Worm (Caenorhabditis elegans) whole organism, L4 larva: ENCODE data around the gene K01A12.2.

Experiments used
- F10B5.3 ChIP-seq: sonication (generic microtip); optimal IDR thresholded peaks from 2 replicates; lab custom pipeline; 2016; ENCODE audit warnings: mild to moderate bottlenecking, missing genetic modification characterization, missing compliant biosample characterization
- F26F4.8 ChIP-seq: fragments of 200-800 bp; sonication (Bioruptor generic); conservative IDR thresholded peaks from 2 replicates; pipeline ENCODE4 v1.3.6; 2022; ENCODE audit warnings: missing genetic modification characterization, missing compliant biosample characterization
- F37D6.2 ChIP-seq: sonication (generic microtip); optimal IDR thresholded peaks from 2 replicates; lab custom pipeline; 2016; ENCODE audit warnings: mild to moderate bottlenecking, missing genetic modification characterization, missing compliant biosample characterization
- Y105C5A.15 ChIP-seq: fragments of 200-800 bp; sonication (Bioruptor generic); IDR thresholded peaks from 2 replicates; pipeline ENCODE4 v1.3.6; 2022; ENCODE audit warnings: missing genetic modification characterization, missing compliant biosample characterization
- Y48G9A.11 ChIP-seq: fragments of 200-800 bp; sonication (Bioruptor generic); IDR thresholded peaks from 2 replicates; pipeline ENCODE4 v1.3.6; 2022; ENCODE audit warnings: missing genetic modification reagents, missing genetic modification characterization, missing compliant biosample characterization
- Y5F2A.4 ChIP-seq: fragments of 200-800 bp; sonication (Bioruptor generic); optimal IDR thresholded peaks from 2 replicates; lab custom pipeline; 2018; ENCODE audit warnings: mild to moderate bottlenecking, missing genetic modification characterization, missing compliant biosample characterization
- Y75B8A.6 ChIP-seq: fragments of 200-800 bp; sonication (Bioruptor generic); IDR thresholded peaks from 2 replicates; pipeline ENCODE4 v1.3.6; 2022; ENCODE audit warnings: missing genetic modification reagents, missing genetic modification characterization, missing compliant biosample characterization
- ZK337.2 ChIP-seq: fragments of 200-800 bp; sonication (Bioruptor generic); IDR thresholded peaks from 2 replicates; pipeline ENCODE4 v1.3.6; 2022; ENCODE audit warnings: missing genetic modification reagents, missing genetic modification characterization, missing compliant biosample characterization
- ama-1 ChIP-seq: fragments of 150-350 bp; optimal IDR thresholded peaks from 2 replicates; lab custom pipeline; 2014; ENCODE audit warnings: inconsistent platforms, mixed read lengths
- ceh-62 ChIP-seq: sonication (generic microtip); optimal IDR thresholded peaks from 2 replicates; lab custom pipeline; 2017; ENCODE audit warnings: missing biosample characterization, missing genetic modification characterization
- ctbp-1 ChIP-seq: fragments of 200-800 bp; sonication (Bioruptor generic); IDR thresholded peaks from 2 replicates; pipeline ENCODE4 v1.3.6; 2022; ENCODE audit warnings: missing genetic modification reagents, missing genetic modification characterization, missing compliant biosample characterization
- daf-8 ChIP-seq: fragments of 200-800 bp; sonication (Bioruptor generic); IDR thresholded peaks from 2 replicates; pipeline ENCODE4 v1.3.6; 2022; ENCODE audit warnings: missing genetic modification characterization, missing compliant biosample characterization
- dmd-8 ChIP-seq: fragments of 200-800 bp; sonication (Bioruptor generic); IDR thresholded peaks from 2 replicates; pipeline ENCODE4 v1.3.6; 2022; ENCODE audit warnings: missing genetic modification characterization, missing compliant biosample characterization
- dmd-9 ChIP-seq: fragments of 200-800 bp; sonication (Bioruptor generic); IDR thresholded peaks from 2 replicates; pipeline ENCODE4 v1.3.6; 2022; ENCODE audit warnings: missing genetic modification reagents, missing genetic modification characterization, missing compliant biosample characterization
- duxl-1 ChIP-seq: sonication (generic microtip); optimal IDR thresholded peaks from 2 replicates; lab custom pipeline; 2016; ENCODE audit warnings: mild to moderate bottlenecking, missing genetic modification characterization, moderate library complexity, missing compliant biosample characterization; ENCODE audit not compliant: poor library complexity
- egl-27 ChIP-seq: sonication (generic microtip); optimal IDR thresholded peaks from 3 replicates; lab custom pipeline; 2017; ENCODE audit warnings: missing biosample characterization, missing genetic modification reagents, missing genetic modification characterization
- egl-43 ChIP-seq: fragments of 200-800 bp; sonication (Bioruptor generic); IDR thresholded peaks from 2 replicates; pipeline ENCODE4 v1.3.6; 2022; ENCODE audit warnings: missing genetic modification reagents, missing genetic modification characterization, missing compliant biosample characterization
- fkh-10 ChIP-seq: fragments of 150-350 bp; optimal IDR thresholded peaks from 2 replicates; lab custom pipeline; 2014; ENCODE audit warnings: missing biosample characterization, missing genetic modification reagents, missing genetic modification characterization
- gei-8 ChIP-seq: fragments of 200-800 bp; sonication (Bioruptor generic); optimal IDR thresholded peaks from 2 replicates; lab custom pipeline; 2018; ENCODE audit warnings: mild to moderate bottlenecking, missing genetic modification characterization, missing compliant biosample characterization
- hmg-1.1 ChIP-seq: fragments of 200-800 bp; sonication (Bioruptor generic); IDR thresholded peaks from 2 replicates; pipeline ENCODE4 v1.3.6; 2022; ENCODE audit warnings: missing genetic modification reagents, missing genetic modification characterization, missing compliant biosample characterization
- jun-1 ChIP-seq: fragments of 150-350 bp; optimal IDR thresholded peaks from 2 replicates; lab custom pipeline; 2014; ENCODE audit warnings: missing biosample characterization, missing genetic modification reagents, missing genetic modification characterization
- lim-7 ChIP-seq: fragments of 200-800 bp; sonication (Bioruptor generic); IDR thresholded peaks from 2 replicates; pipeline ENCODE4 v1.3.6; 2022; ENCODE audit warnings: missing genetic modification characterization, missing compliant biosample characterization
- lin-13 ChIP-seq: fragments of 150-350 bp; optimal IDR thresholded peaks from 2 replicates; lab custom pipeline; 2014; ENCODE audit warnings: missing biosample characterization, missing genetic modification reagents, missing genetic modification characterization
- lir-3 ChIP-seq: sonication (generic microtip); optimal IDR thresholded peaks from 2 replicates; lab custom pipeline; 2016; ENCODE audit warnings: mild to moderate bottlenecking, missing genetic modification characterization, missing compliant biosample characterization
- lsy-2 ChIP-seq, 2 experiments: fragments of 150-350 bp in 1 of 2; sonication (generic microtip) in 1 of 2; optimal IDR thresholded peaks; 2 replicates each; lab custom pipeline; 2014 to 2017; ENCODE audit warnings: missing biosample characterization in 2 of 2, missing genetic modification characterization in 2 of 2
- madf-5 ChIP-seq, 2 experiments: fragments of 200-800 bp; sonication (Bioruptor generic); IDR thresholded peaks; 2 replicates each; pipeline ENCODE4 v1.3.6; 2022; ENCODE audit warnings: missing compliant biosample characterization in 2 of 2, missing genetic modification characterization in 2 of 2
- mdl-1 ChIP-seq, 2 experiments: fragments of 150-350 bp in 1 of 2; sonication (generic microtip) in 1 of 2; optimal IDR thresholded peaks; 2 replicates each; lab custom pipeline; 2014 to 2017; ENCODE audit warnings: missing biosample characterization in 2 of 2, missing genetic modification characterization in 2 of 2
- nhr-10 ChIP-seq: fragments of 150-350 bp; optimal IDR thresholded peaks from 2 replicates; lab custom pipeline; 2014; ENCODE audit warnings: missing biosample characterization, missing genetic modification characterization
- nhr-11 ChIP-seq: fragments of 150-350 bp; optimal IDR thresholded peaks from 2 replicates; lab custom pipeline; 2014; ENCODE audit warnings: missing biosample characterization, missing genetic modification characterization
- nhr-111 ChIP-seq: fragments of 200-800 bp; sonication (Bioruptor generic); optimal IDR thresholded peaks from 2 replicates; lab custom pipeline; 2018; ENCODE audit warnings: mild to moderate bottlenecking, missing genetic modification characterization, missing compliant biosample characterization
- nhr-28 ChIP-seq: fragments of 150-350 bp; optimal IDR thresholded peaks from 2 replicates; lab custom pipeline; 2014; ENCODE audit warnings: missing biosample characterization, missing genetic modification characterization
- nhr-41 ChIP-seq: fragments of 200-800 bp; sonication (Bioruptor generic); IDR thresholded peaks from 2 replicates; pipeline ENCODE4 v1.3.6; 2022; ENCODE audit warnings: missing genetic modification reagents, missing genetic modification characterization, missing compliant biosample characterization
- nhr-48 ChIP-seq: sonication (generic microtip); optimal IDR thresholded peaks from 2 replicates; lab custom pipeline; 2016; ENCODE audit warnings: mild to moderate bottlenecking, missing genetic modification characterization, missing compliant biosample characterization
- nhr-76 ChIP-seq: fragments of 150-350 bp; optimal IDR thresholded peaks from 2 replicates; lab custom pipeline; 2014; ENCODE audit warnings: missing biosample characterization, missing genetic modification characterization
- pha-4 ChIP-seq, 2 experiments: fragments of 150-350 bp in 1 of 2; fragments of 200-800 bp in 1 of 2; sonication (Bioruptor generic) in 1 of 2; IDR thresholded peaks in 1 of 2; optimal IDR thresholded peaks in 1 of 2; 2 replicates each; pipeline versions ENCODE4 v1.3.6 to Lab custom; 2014 to 2022; ENCODE audit warnings: missing genetic modification characterization in 2 of 2, missing genetic modification reagents in 2 of 2, missing biosample characterization in 1 of 2, missing compliant biosample characterization in 1 of 2
- php-3 ChIP-seq: fragments of 200-800 bp; sonication (Bioruptor generic); IDR thresholded peaks from 2 replicates; pipeline ENCODE4 v1.3.6; 2022; ENCODE audit warnings: missing genetic modification reagents, missing genetic modification characterization, missing compliant biosample characterization
- rbr-2 ChIP-seq: sonication (generic microtip); optimal IDR thresholded peaks from 2 replicates; lab custom pipeline; 2016; ENCODE audit warnings: missing genotype, missing genetic modification characterization, missing compliant biosample characterization
- set-16 ChIP-seq: fragments of 200-800 bp; sonication (Bioruptor generic); IDR thresholded peaks from 2 replicates; pipeline ENCODE4 v1.3.6; 2022; ENCODE audit warnings: missing genetic modification reagents, missing genetic modification characterization, missing compliant biosample characterization
- spr-3 ChIP-seq: fragments of 200-800 bp; sonication (Bioruptor generic); optimal IDR thresholded peaks from 2 replicates; lab custom pipeline; 2018; ENCODE audit warnings: mild to moderate bottlenecking, missing genetic modification characterization, missing compliant biosample characterization
- tag-97 ChIP-seq: fragments of 200-800 bp; sonication (Bioruptor generic); IDR thresholded peaks from 2 replicates; pipeline ENCODE4 v1.3.6; 2022; ENCODE audit warnings: missing genetic modification characterization, missing compliant biosample characterization
- tra-1 ChIP-seq: fragments of 200-800 bp; sonication (Bioruptor generic); IDR thresholded peaks from 2 replicates; pipeline ENCODE4 v1.3.6; 2022; ENCODE audit warnings: missing genetic modification reagents, missing genetic modification characterization, missing compliant biosample characterization
- unc-62 ChIP-seq, 3 experiments: fragments of 150-350 bp in 1 of 3; sonication (generic microtip); optimal IDR thresholded peaks in 2 of 3; peaks in 1 of 3; 1 replicate in 1 of 3; 2 replicates in 2 of 3; lab custom pipeline; 2014 to 2017; ENCODE audit warnings: missing biosample characterization in 3 of 3, missing genetic modification characterization in 3 of 3, missing genetic modification reagents in 3 of 3, missing genotype in 1 of 3
- zfp-2 ChIP-seq: sonication (generic microtip); optimal IDR thresholded peaks from 2 replicates; lab custom pipeline; 2016; ENCODE audit warnings: mild to moderate bottlenecking, missing genetic modification characterization, missing compliant biosample characterization
- zfp-3 ChIP-seq: fragments of 200-800 bp; sonication (Bioruptor generic); conservative IDR thresholded peaks from 2 replicates; pipeline ENCODE4 v1.3.6; 2022; ENCODE audit warnings: missing genetic modification reagents, missing genetic modification characterization, missing compliant biosample characterization
- zip-2 ChIP-seq: fragments of 150-350 bp; optimal IDR thresholded peaks from 2 replicates; lab custom pipeline; 2014; ENCODE audit warnings: missing biosample characterization, missing genetic modification characterization
- ztf-11 ChIP-seq: fragments of 150-350 bp; optimal IDR thresholded peaks from 2 replicates; lab custom pipeline; 2014; ENCODE audit warnings: missing biosample characterization, missing genetic modification characterization
- ztf-7 ChIP-seq: fragments of 150-350 bp; optimal IDR thresholded peaks from 2 replicates; lab custom pipeline; 2014; ENCODE audit warnings: missing biosample characterization, missing genetic modification characterization

Gene K01A12.2

DNA sequence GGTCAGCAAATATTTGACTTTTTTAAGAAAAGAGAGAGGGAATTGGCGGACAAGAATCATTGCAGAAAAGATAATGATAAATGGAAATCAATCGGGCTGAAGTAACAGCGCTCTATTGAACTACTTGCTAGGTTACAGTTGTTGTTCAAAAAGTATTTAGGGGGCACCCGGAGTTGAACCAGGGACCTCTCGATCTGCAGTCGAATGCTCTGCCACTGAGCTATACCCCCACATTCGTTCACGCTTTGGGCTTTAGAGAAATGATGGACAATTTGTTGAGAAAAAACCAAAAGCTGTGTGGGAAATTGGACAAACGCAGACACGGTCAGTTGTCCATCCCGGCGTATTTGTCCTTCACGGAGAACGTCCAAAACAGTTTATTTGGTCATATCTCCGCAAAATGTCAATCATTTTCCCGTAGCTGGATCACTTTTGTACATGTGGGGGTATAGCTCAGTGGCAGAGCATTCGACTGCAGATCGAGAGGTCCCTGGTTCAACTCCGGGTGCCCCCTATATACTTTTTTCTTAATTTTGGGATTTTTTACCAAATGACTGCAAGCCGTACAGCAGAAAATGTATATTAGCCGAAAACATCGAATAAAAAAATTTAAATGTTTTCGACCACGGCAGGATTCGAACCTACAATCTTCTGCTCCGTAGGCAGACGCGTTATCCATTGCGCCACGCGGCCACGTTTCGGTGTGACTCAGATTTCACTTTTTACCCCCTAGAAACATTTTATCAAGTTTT is 10.9 kb downstream of the K01A12.2 start (continued):
- no peak for TF ChIP-seq set-16 (GFP tag; lab: Robert Waterston, UW)
- peak; percentile 20 for TF ChIP-seq nhr-28 (tag; lab: Kevin White, UChicago)
- no peak for TF ChIP-seq daf-8 (GFP tag; lab: Robert Waterston, UW)
- TF ChIP-seq nhr-41: peak; percentile 48
- no peak for TF ChIP-seq Y5F2A.4 (GFP tag; lab: Kevin White, UChicago)
- no peak for TF ChIP-seq ceh-62 (tag; lab: Kevin White, UChicago)
- no peak for TF ChIP-seq nhr-111 (GFP tag; lab: Kevin White, UChicago)
- no peak for TF ChIP-seq dmd-9
- peak; percentile 12 for TF ChIP-seq nhr-48 (tag; lab: Kevin White, UChicago)
- TF ChIP-seq madf-5 (GFP tag; IDR thresholded peaks at IDR 0.05; lab: Robert Waterston, UW): no peak
- TF ChIP-seq nhr-76: no peak
- TF ChIP-seq spr-3: peak; percentile 22
- TF ChIP-seq hmg-1.1 (GFP tag; lab: Robert Waterston, UW): peak; percentile 85
- TF ChIP-seq gei-8: no peak
- TF ChIP-seq zfp-2 (tag; lab: Kevin White, UChicago): no peak
- peak; percentile 70 for TF ChIP-seq tra-1
- TF ChIP-seq fkh-10 (GFP tag; lab: Kevin White, UChicago): no peak
- no peak for TF ChIP-seq ama-1 (lab: Kevin White, UChicago)
- peak; percentile 70; the same call in 1 of the 2 replicates for TF ChIP-seq zfp-3 (GFP tag; lab: Robert Waterston, UW)
- TF ChIP-seq lin-13: peak; percentile 44
- TF ChIP-seq F10B5.3 (tag; lab: Kevin White, UChicago): peak; percentile 45

- no peak for TF ChIP-seq ama-1 (lab: Kevin White, UChicago)
- no peak for TF ChIP-seq zip-2
- no peak for TF ChIP-seq lim-7
- TF ChIP-seq egl-27 (tag; lab: Kevin White, UChicago): no peak
- TF ChIP-seq egl-43 (GFP tag; lab: Robert Waterston, UW): no peak
- TF ChIP-seq unc-62 (GFP tag; optimal IDR thresholded peaks at IDR 0.05 in 1 of 2; lab: Kevin White, UChicago): peak in 1 of 2 experiments; percentile 12
- TF ChIP-seq unc-62 (tag; optimal IDR thresholded peaks at IDR 0.05; lab: Kevin White, UChicago): no peak
Measured at ce11 chrX:8625090-8625489, 11.9 kb downstream of the K01A12.2 start, which contains the start of gene K01A12.3. TSS of gene K01A12.3 (minus strand) at chrX:8625190.

DNA sequence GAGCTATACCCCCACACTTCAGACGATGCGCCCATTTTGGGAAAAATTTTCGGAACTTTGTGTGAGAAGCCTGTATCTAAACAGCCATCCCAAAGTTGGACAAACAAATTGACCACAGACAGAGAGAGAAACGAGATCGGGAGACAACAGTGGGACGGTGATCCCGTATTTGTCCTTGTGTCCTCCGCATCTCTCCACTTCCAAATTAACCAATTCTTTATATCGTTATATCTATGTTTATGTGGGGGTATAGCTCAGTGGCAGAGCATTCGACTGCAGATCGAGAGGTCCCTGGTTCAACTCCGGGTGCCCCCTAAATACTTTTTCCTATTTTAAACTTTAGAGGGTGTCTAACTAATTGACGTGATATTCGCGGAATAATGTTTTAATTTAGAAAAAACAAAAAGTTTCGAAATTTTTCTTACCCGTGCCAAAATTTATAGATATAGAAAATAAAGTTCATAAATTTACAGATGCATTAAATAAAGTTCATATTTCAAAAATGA is 25.6 kb downstream of the K01A12.2 start:
- TF ChIP-seq lsy-2 (tag; optimal IDR thresholded peaks at IDR 0.05; lab: Kevin White, UChicago) (no peak), ctbp-1 (GFP tag; lab: Robert Waterston, UW) (peak; percentile 62; the same call in 1 of the 2 replicates), jun-1 (tag; lab: Kevin White, UChicago) (no peak), php-3 (GFP tag; lab: Robert Waterston, UW) (peak; percentile 48; the same call in 1 of the 2 replicates), duxl-1 (tag; lab: Kevin White, UChicago) (no peak), ztf-7 (tag; lab: Kevin White, UChicago) (no peak), mdl-1 (tag; optimal IDR thresholded peaks at IDR 0.05; lab: Kevin White, UChicago) (no peak), lir-3 (peak; percentile 80), nhr-48 (tag; lab: Kevin White, UChicago) (peak; percentile 43), Y75B8A.6 (no peak), Y105C5A.15 (GFP tag; lab: Robert Waterston, UW) (peak; percentile 71; the same call in 1 of the 2 replicates), Y48G9A.11 (GFP tag; lab: Robert Waterston, UW) (peak; percentile 55; the same call in 1 of the 2 replicates), dmd-9 (no peak), pha-4 (GFP tag; IDR thresholded peaks at IDR 0.05; lab: Robert Waterston, UW) (peak; percentile 64), pha-4 (tag; optimal IDR thresholded peaks at IDR 0.05; lab: Kevin White, UChicago) (no peak), tag-97 (GFP tag; lab: Robert Waterston, UW) (no peak), ztf-11 (tag; lab: Kevin White, UChicago) (no peak), ZK337.2 (GFP tag; lab: Robert Waterston, UW) (peak; percentile 55; the same call in 1 of the 2 replicates), F37D6.2 (tag; lab: Kevin White, UChicago) (no peak), rbr-2 (no peak), nhr-10 (no peak), ceh-62 (tag; lab: Kevin White, UChicago) (no peak), F26F4.8 (GFP tag; lab: Robert Waterston, UW) (peak; percentile 93), nhr-11 (tag; lab: Kevin White, UChicago) (no peak), dmd-8 (no peak; the same call in 1 of the 2 replicates)
